Worm (Caenorhabditis elegans) whole organism, late embryonic: ENCODE measurements around the gene Y54G2A.44.

Experiments
- K09A11.1 ChIP-seq: sonication (generic microtip); optimal IDR thresholded peaks from 2 replicates; lab custom pipeline; 2017; ENCODE audit warnings: antibody characterized with exemption, mild to moderate bottlenecking, missing genetic modification characterization, missing compliant biosample characterization; ENCODE audit not compliant: insufficient read depth
- ama-1 ChIP-seq: fragments of 150-350 bp; optimal IDR thresholded peaks from 2 replicates; lab custom pipeline; 2014
- ceh-24 ChIP-seq: sonication (generic microtip); optimal IDR thresholded peaks from 2 replicates; lab custom pipeline; 2016; ENCODE audit warnings: mild to moderate bottlenecking, missing genetic modification characterization, missing compliant biosample characterization
- ceh-9 ChIP-seq: sonication (generic microtip); optimal IDR thresholded peaks from 2 replicates; lab custom pipeline; 2016; ENCODE audit warnings: mild to moderate bottlenecking, missing genetic modification characterization, inconsistent platforms, missing compliant biosample characterization
- lin-11 ChIP-seq: fragments of 200-800 bp; sonication (Bioruptor generic); optimal IDR thresholded peaks from 2 replicates; lab custom pipeline; 2018; ENCODE audit warnings: mild to moderate bottlenecking, missing genetic modification characterization, missing compliant biosample characterization
- madf-2 ChIP-seq: sonication (generic microtip); optimal IDR thresholded peaks from 2 replicates; lab custom pipeline; 2017; ENCODE audit warnings: missing genetic modification characterization, missing compliant biosample characterization
- nhr-11 ChIP-seq: fragments of 150-350 bp; optimal IDR thresholded peaks from 2 replicates; lab custom pipeline; 2014; ENCODE audit warnings: missing biosample characterization, missing genetic modification characterization
- rnt-1 ChIP-seq: sonication (generic microtip); optimal IDR thresholded peaks from 2 replicates; lab custom pipeline; 2016; ENCODE audit warnings: missing genetic modification characterization, missing compliant biosample characterization
- sox-2 ChIP-seq: fragments of 200-800 bp; sonication (Bioruptor generic); IDR thresholded peaks from 2 replicates; pipeline ENCODE4 v1.3.6; 2022; ENCODE audit warnings: missing genetic modification reagents, missing genetic modification characterization, missing compliant biosample characterization

ce11 chrIV:2775992-2776630, 25.5 kb upstream of the Y54G2A.44 start:
- TF ChIP-seq lin-11 (tag; lab: Kevin White, UChicago): no peak
- no peak for TF ChIP-seq K09A11.1 (tag; lab: Kevin White, UChicago)
- TF ChIP-seq ceh-24 (tag; lab: Kevin White, UChicago): no peak
- TF ChIP-seq madf-2 (tag; lab: Kevin White, UChicago): no peak
- peak; percentile 61 for TF ChIP-seq rnt-1 (tag; lab: Kevin White, UChicago)
- no peak for TF ChIP-seq nhr-11
- TF ChIP-seq ama-1: no peak
- no peak for TF ChIP-seq sox-2 (GFP tag; lab: Robert Waterston, UW)
- TF ChIP-seq ceh-9: no peak
